Fruit fly (Drosophila melanogaster): Measurements from ENCODE around the gene CG3164.

The CG3164 gene

DNA sequence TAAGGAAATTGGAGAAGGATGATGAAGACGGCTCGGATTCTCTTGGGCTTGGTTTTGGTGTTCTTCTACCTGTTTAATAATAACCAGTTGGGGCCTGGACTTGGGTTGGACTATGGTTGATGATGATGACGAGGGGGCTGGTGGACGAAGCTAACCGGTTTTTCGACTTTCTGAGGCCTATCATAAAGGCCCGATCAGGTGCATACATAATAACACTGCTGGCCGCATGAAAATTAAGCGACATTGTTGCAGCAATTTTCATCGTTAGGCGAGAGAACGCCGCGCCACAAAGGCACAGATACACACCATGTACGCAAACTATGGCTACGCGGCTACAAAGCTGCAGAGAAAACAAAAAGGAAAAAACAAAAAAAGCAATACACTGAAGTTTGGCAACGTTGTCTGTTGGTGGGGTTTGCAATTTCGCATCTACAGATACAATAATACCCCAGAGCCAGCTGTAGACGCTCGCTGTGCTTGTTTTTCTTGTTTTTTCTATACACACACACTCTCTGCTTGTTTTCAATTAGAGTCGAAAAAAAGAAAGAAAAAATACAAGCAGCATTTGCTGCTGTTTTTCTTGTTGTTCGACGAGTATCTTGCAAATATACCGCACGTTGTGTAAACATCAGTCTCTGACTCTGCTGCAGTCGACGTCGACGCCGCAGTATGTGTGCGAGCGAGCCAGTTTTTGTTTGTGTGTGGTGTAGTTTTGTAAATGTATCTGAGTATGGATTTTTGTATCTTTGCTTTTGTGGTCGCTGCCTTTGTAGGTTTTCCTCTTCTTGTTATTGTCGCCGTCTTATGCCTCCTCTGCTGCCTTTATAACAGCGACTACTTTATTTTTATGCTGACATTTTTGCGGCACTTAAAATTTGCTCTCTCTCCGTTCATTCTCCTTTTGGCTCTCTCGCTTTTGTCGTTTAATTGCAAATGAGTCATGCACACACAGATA, 35.8 kb upstream of the CG3164 start (continued):
- peak in 1 of 2 experiments; percentile 4 for TF ChIP-seq dpn (GFP tag; optimal IDR thresholded peaks at IDR 0.05)
- no peak for TF ChIP-seq H2.0 (GFP tag; IDR thresholded peaks at IDR 0.05)
- TF ChIP-seq CG7271 (tag; optimal IDR thresholded peaks at IDR 0.05): peak; percentile 43
- no peak for TF ChIP-seq Xrp1 (GFP tag; IDR thresholded peaks at IDR 0.05)
- peak; percentile 27 for TF ChIP-seq Lpt (GFP tag; optimal IDR thresholded peaks at IDR 0.05)
- TF ChIP-seq Deaf1 (tag; optimal IDR thresholded peaks at IDR 0.05): no peak
- TF ChIP-seq odd (GFP tag; optimal IDR thresholded peaks at IDR 0.05): peak; percentile 86
- TF ChIP-seq dysf (GFP tag; IDR thresholded peaks at IDR 0.05): no peak
- TF ChIP-seq caup (GFP tag; optimal IDR thresholded peaks at IDR 0.05; ENCODE audit: severe bottlenecking): peak; percentile 92
- TF ChIP-seq h (optimal IDR thresholded peaks at IDR 0.05): no peak
- no peak for TF ChIP-seq CG14860 (GFP tag; IDR thresholded peaks at IDR 0.05; ENCODE audit: partially characterized antibody)
- no peak for TF ChIP-seq C15 (GFP tag; IDR thresholded peaks at IDR 0.05)
- TF ChIP-seq Awh (GFP tag; IDR thresholded peaks at IDR 0.05): no peak
- no peak for TF ChIP-seq CG8359 (GFP tag; optimal IDR thresholded peaks at IDR 0.05; ENCODE audit: borderline replicate concordance)
- TF ChIP-seq CG6683 (GFP tag; optimal IDR thresholded peaks at IDR 0.05): peak; percentile 90
- TF ChIP-seq MBD-R2 (GFP tag; IDR thresholded peaks at IDR 0.05): no peak
- no peak for TF ChIP-seq Usf (GFP tag; optimal IDR thresholded peaks at IDR 0.05)
- no peak for TF ChIP-seq BEAF-32 (GFP tag; optimal IDR thresholded peaks at IDR 0.05)
- TF ChIP-seq HLH54F (GFP tag; optimal IDR thresholded peaks at IDR 0.05): peak; percentile 49
- TF ChIP-seq Bgb (GFP tag; IDR thresholded peaks at IDR 0.05; ENCODE audit: partially characterized antibody): no peak
- TF ChIP-seq lov (optimal IDR thresholded peaks at IDR 0.05): no peak
- TF ChIP-seq lov (GFP tag; IDR thresholded peaks at IDR 0.05): no peak
- no peak for TF ChIP-seq Doc2 (GFP tag; IDR thresholded peaks at IDR 0.05)
- no peak for TF ChIP-seq esg (GFP tag; conservative IDR thresholded peaks at IDR 0.05)
- TF ChIP-seq D19A (tag; optimal IDR thresholded peaks at IDR 0.05): peak; percentile 37

DNA sequence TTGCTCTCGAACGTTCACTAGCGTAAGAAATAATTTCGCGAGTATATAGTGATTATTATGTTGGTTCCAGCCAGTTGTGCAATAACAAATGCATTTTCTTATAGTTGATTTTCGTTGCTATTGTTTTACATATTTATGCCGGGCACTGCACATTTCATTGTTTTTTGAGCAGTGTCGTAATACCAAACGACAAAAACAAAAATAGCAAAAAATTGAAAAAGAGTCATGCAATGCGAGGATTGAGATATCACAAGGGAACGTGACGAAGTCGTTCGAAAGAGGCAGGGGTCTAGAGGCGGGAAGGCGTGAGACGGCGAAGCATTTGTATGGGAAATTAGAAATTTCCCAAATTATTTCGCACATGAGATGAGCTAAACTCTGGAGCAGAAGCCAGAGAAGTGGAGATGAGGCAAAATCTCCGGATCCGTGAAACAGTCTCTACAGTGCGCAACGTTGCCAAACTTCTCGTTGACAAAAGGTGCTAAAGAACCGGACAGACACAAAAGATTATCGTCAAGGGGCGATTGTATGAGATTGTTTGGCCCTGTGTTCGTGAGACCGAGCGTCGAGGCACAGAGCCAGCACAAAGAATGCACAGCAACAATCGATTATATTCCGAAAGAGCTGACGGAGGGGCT, 34.8 kb upstream of the CG3164 start:
- TF ChIP-seq ash1 (GFP tag; optimal IDR thresholded peaks at IDR 0.05): peak; percentile 31
- TF ChIP-seq CG3281 (GFP tag; optimal IDR thresholded peaks at IDR 0.05): no peak
- peak; percentile 99 for TF ChIP-seq CG3407 (GFP tag; optimal IDR thresholded peaks at IDR 0.05)
- peak; percentile 63 for TF ChIP-seq Med (GFP tag)
- no peak for TF ChIP-seq Ptx1 (GFP tag; IDR thresholded peaks at IDR 0.05)
- TF ChIP-seq Pdp1 (GFP tag; optimal IDR thresholded peaks at IDR 0.05): peak in 1 of 2 experiments; percentile 35
- no peak for TF ChIP-seq wor (GFP tag; IDR thresholded peaks at IDR 0.05)
- TF ChIP-seq Meics (GFP tag; optimal IDR thresholded peaks at IDR 0.05): peak; percentile 15
- peak; percentile 30 for TF ChIP-seq cad (GFP tag; optimal IDR thresholded peaks at IDR 0.05)
- no peak for TF ChIP-seq CG8290 (GFP tag; optimal IDR thresholded peaks at IDR 0.05)
- TF ChIP-seq CG8290 (tag; optimal IDR thresholded peaks at IDR 0.05): peak in 1 of 2 experiments; percentile 7
- TF ChIP-seq onecut (GFP tag; IDR thresholded peaks at IDR 0.05): peak; percentile 87
- no peak for TF ChIP-seq Rx (GFP tag; IDR thresholded peaks at IDR 0.05)
- no peak for TF ChIP-seq CG2120 (GFP tag; optimal IDR thresholded peaks at IDR 0.05)
- peak; percentile 6 for TF ChIP-seq CG12769 (tag; optimal IDR thresholded peaks at IDR 0.05)

All from whole organism, embryonic.